Fruit fly (Drosophila melanogaster) whole organism, prepupa: Measurements from ENCODE around the gene hoe2.
A peak's percentile ranks its signal among the peaks of the same experiment; 100 is the strongest.

ENCODE experiments used
- Blimp-1 ChIP-seq: fragments of 200-800 bp; sonication (Bioruptor generic); optimal IDR thresholded peaks from 3 replicates; lab custom pipeline; 2017; ENCODE audit warnings: missing biosample characterization, missing genetic modification characterization, mild to moderate bottlenecking, moderate library complexity, missing genetic modification reagents
- CG10631 ChIP-seq: fragments of 200-800 bp; sonication (Bioruptor generic); optimal IDR thresholded peaks from 2 replicates; lab custom pipeline; 2016; ENCODE audit warnings: missing biosample characterization, missing genetic modification characterization
- CG10669 ChIP-seq: fragments of 200-800 bp; sonication (Bioruptor generic); optimal IDR thresholded peaks from 3 replicates; lab custom pipeline; 2018; ENCODE audit warnings: missing biosample characterization, mild to moderate bottlenecking, missing genetic modification characterization, moderate library complexity
- CG11294 ChIP-seq: fragments of 200-800 bp; sonication (Bioruptor generic); IDR thresholded peaks from 2 replicates; pipeline ENCODE4 v1.3.6; 2022; ENCODE audit warnings: missing biosample characterization, missing genetic modification characterization
- CG11762 ChIP-seq: fragments of 200-800 bp; sonication (Bioruptor generic); optimal IDR thresholded peaks from 3 replicates; lab custom pipeline; 2016; ENCODE audit warnings: missing biosample characterization, missing genetic modification characterization; ENCODE audit not compliant: insufficient read depth
- CG11902 ChIP-seq: fragments of 200-800 bp; sonication (Bioruptor generic); optimal IDR thresholded peaks from 3 replicates; lab custom pipeline; 2016; ENCODE audit warnings: missing biosample characterization, missing genetic modification characterization
- CG15336 ChIP-seq: fragments of 200-800 bp; sonication (Bioruptor generic); IDR thresholded peaks from 2 replicates; pipeline ENCODE4 v1.3.6; 2022; ENCODE audit warnings: missing biosample characterization, missing genetic modification characterization
- CG1621 ChIP-seq: fragments of 200-800 bp; sonication (Bioruptor generic); optimal IDR thresholded peaks from 3 replicates; lab custom pipeline; 2018; ENCODE audit warnings: missing biosample characterization, mild to moderate bottlenecking, missing genetic modification characterization
- CG16779 ChIP-seq: fragments of 200-800 bp; sonication (Bioruptor generic); optimal IDR thresholded peaks from 3 replicates; lab custom pipeline; 2017; ENCODE audit warnings: missing biosample characterization, mild to moderate bottlenecking, missing genetic modification characterization
- CG3032 ChIP-seq: fragments of 200-800 bp; optimal IDR thresholded peaks from 2 replicates; lab custom pipeline; 2019; ENCODE audit warnings: missing biosample characterization, mild to moderate bottlenecking, missing genetic modification characterization, moderate library complexity
- CG31627 ChIP-seq: fragments of 200-800 bp; sonication (Bioruptor generic); optimal IDR thresholded peaks from 3 replicates; lab custom pipeline; 2016; ENCODE audit warnings: missing biosample characterization, missing genetic modification characterization
- CG32006 ChIP-seq: fragments of 200-800 bp; sonication (Bioruptor generic); optimal IDR thresholded peaks from 3 replicates; lab custom pipeline; 2017; ENCODE audit warnings: missing biosample characterization, mild to moderate bottlenecking, missing genetic modification characterization
- CG34406 ChIP-seq: fragments of 200-800 bp; sonication (Bioruptor generic); optimal IDR thresholded peaks from 3 replicates; lab custom pipeline; 2016; ENCODE audit warnings: missing biosample characterization, missing genetic modification characterization
- CG6276 ChIP-seq: fragments of 200-800 bp; sonication (Bioruptor generic); optimal IDR thresholded peaks from 2 replicates; lab custom pipeline; 2017; ENCODE audit warnings: missing biosample characterization, mild to moderate bottlenecking, missing genetic modification characterization
- CG6792 ChIP-seq: fragments of 200-800 bp; sonication (Bioruptor generic); optimal IDR thresholded peaks from 3 replicates; lab custom pipeline; 2016; ENCODE audit warnings: missing biosample characterization, missing genetic modification characterization
- CG6808 ChIP-seq: fragments of 200-800 bp; sonication (Bioruptor generic); optimal IDR thresholded peaks from 3 replicates; lab custom pipeline; 2017; ENCODE audit warnings: missing biosample characterization, missing genetic modification characterization, mild to moderate bottlenecking, moderate library complexity, missing genetic modification reagents
- CG6854 ChIP-seq: fragments of 200-800 bp; sonication (Bioruptor generic); optimal IDR thresholded peaks from 2 replicates; lab custom pipeline; 2017; ENCODE audit warnings: missing biosample characterization, mild to moderate bottlenecking, missing genetic modification characterization
- CG7368 ChIP-seq: fragments of 200-800 bp; sonication (Bioruptor generic); optimal IDR thresholded peaks from 3 replicates; lab custom pipeline; 2016; ENCODE audit warnings: missing biosample characterization, missing genetic modification characterization
- CG8119 ChIP-seq: fragments of 200-800 bp; sonication (Bioruptor generic); IDR thresholded peaks from 3 replicates; pipeline ENCODE4 v1.3.6; 2022; ENCODE audit warnings: missing biosample characterization, missing genetic modification characterization
- CG8632 ChIP-seq: fragments of 200-800 bp; sonication (Bioruptor generic); optimal IDR thresholded peaks from 3 replicates; lab custom pipeline; 2016; ENCODE audit warnings: missing biosample characterization, missing genetic modification characterization
- CG9139 ChIP-seq: fragments of 200-800 bp; sonication (Bioruptor generic); optimal IDR thresholded peaks from 3 replicates; lab custom pipeline; 2017; ENCODE audit warnings: missing biosample characterization, mild to moderate bottlenecking, missing genetic modification characterization
- Eip75B ChIP-seq: fragments of 200-800 bp; sonication (Bioruptor generic); optimal IDR thresholded peaks from 3 replicates; lab custom pipeline; 2016; ENCODE audit warnings: missing biosample characterization, missing genetic modification characterization
- Eip78C ChIP-seq: fragments of 200-800 bp; sonication (Bioruptor generic); peaks from one replicate; lab custom pipeline; 2016; ENCODE audit warnings: missing biosample characterization, missing genetic modification characterization
- Eip93F ChIP-seq: fragments of 200-800 bp; sonication (Bioruptor generic); optimal IDR thresholded peaks from 2 replicates; lab custom pipeline; 2016; ENCODE audit warnings: missing biosample characterization, mild to moderate bottlenecking, missing genetic modification characterization
- Ets21C ChIP-seq: fragments of 200-800 bp; sonication (Bioruptor generic); optimal IDR thresholded peaks from 3 replicates; lab custom pipeline; 2016; ENCODE audit warnings: missing biosample characterization, missing genetic modification characterization
- Ets96B ChIP-seq: fragments of 200-800 bp; optimal IDR thresholded peaks from 2 replicates; lab custom pipeline; 2019; ENCODE audit warnings: missing biosample characterization, mild to moderate bottlenecking, missing genetic modification characterization, moderate library complexity
- Gug ChIP-seq: fragments of 200-800 bp; sonication (Bioruptor generic); IDR thresholded peaks from 2 replicates; pipeline ENCODE4 v1.3.6; 2022; ENCODE audit warnings: missing biosample characterization, missing genetic modification characterization
- Hr39 ChIP-seq: fragments of 200-800 bp; sonication (Bioruptor generic); optimal IDR thresholded peaks from 2 replicates; lab custom pipeline; 2016; ENCODE audit warnings: missing biosample characterization, missing genetic modification characterization
- Hr4 ChIP-seq: fragments of 200-800 bp; sonication (Bioruptor generic); optimal IDR thresholded peaks from 3 replicates; lab custom pipeline; 2016; ENCODE audit warnings: missing biosample characterization, missing genetic modification characterization
- Lpt ChIP-seq: fragments of 200-800 bp; sonication (Bioruptor generic); optimal IDR thresholded peaks from 3 replicates; lab custom pipeline; 2016; ENCODE audit warnings: missing biosample characterization, missing genetic modification characterization
- Met ChIP-seq: fragments of 200-800 bp; sonication (Bioruptor generic); optimal IDR thresholded peaks from 3 replicates; lab custom pipeline; 2016; ENCODE audit warnings: missing biosample characterization, missing genetic modification characterization
- Smox ChIP-seq: fragments of 200-800 bp; sonication (Bioruptor generic); optimal IDR thresholded peaks from 3 replicates; lab custom pipeline; 2016; ENCODE audit warnings: missing biosample characterization, missing genetic modification characterization
- Sox102F ChIP-seq: fragments of 200-800 bp; sonication (Bioruptor generic); optimal IDR thresholded peaks from 2 replicates; lab custom pipeline; 2016; ENCODE audit warnings: missing biosample characterization, mild to moderate bottlenecking, missing genetic modification characterization
- Sox15 ChIP-seq: fragments of 200-800 bp; sonication (Bioruptor generic); optimal IDR thresholded peaks from 3 replicates; lab custom pipeline; 2016; ENCODE audit warnings: missing biosample characterization, missing genetic modification characterization
- achi ChIP-seq: fragments of 200-800 bp; sonication (Bioruptor generic); optimal IDR thresholded peaks from 3 replicates; lab custom pipeline; 2016; ENCODE audit warnings: missing biosample characterization, missing genetic modification characterization
- acj6 ChIP-seq: fragments of 200-800 bp; sonication (Bioruptor generic); optimal IDR thresholded peaks from 3 replicates; lab custom pipeline; 2016; ENCODE audit warnings: missing biosample characterization, missing genetic modification characterization
- dac ChIP-seq: fragments of 200-800 bp; sonication (Bioruptor generic); optimal IDR thresholded peaks from 2 replicates; lab custom pipeline; 2017; ENCODE audit warnings: missing biosample characterization, mild to moderate bottlenecking, missing genetic modification characterization
- dsx ChIP-seq: fragments of 200-800 bp; optimal IDR thresholded peaks from 3 replicates; lab custom pipeline; 2019; ENCODE audit warnings: missing biosample characterization, mild to moderate bottlenecking, missing genetic modification characterization, moderate library complexity; ENCODE audit not compliant: poor library complexity, severe bottlenecking
- eg ChIP-seq: fragments of 200-800 bp; sonication (Bioruptor generic); IDR thresholded peaks from 3 replicates; pipeline ENCODE4 v1.3.6; 2022; ENCODE audit warnings: missing biosample characterization, missing genetic modification characterization
- esn ChIP-seq: fragments of 200-800 bp; sonication (Bioruptor generic); optimal IDR thresholded peaks from 2 replicates; lab custom pipeline; 2016; ENCODE audit warnings: missing biosample characterization, mild to moderate bottlenecking, missing genetic modification characterization, moderate library complexity
- fd59A ChIP-seq: fragments of 200-800 bp; sonication (Bioruptor generic); optimal IDR thresholded peaks from 2 replicates; lab custom pipeline; 2017; ENCODE audit warnings: missing biosample characterization, mild to moderate bottlenecking, missing genetic modification characterization, missing genetic modification reagents
- fd85E ChIP-seq: fragments of 200-800 bp; sonication (Bioruptor generic); optimal IDR thresholded peaks from 3 replicates; lab custom pipeline; 2016; ENCODE audit warnings: missing biosample characterization, missing genetic modification characterization
- fkh ChIP-seq: fragments of 200-800 bp; sonication (Bioruptor generic); optimal IDR thresholded peaks from 3 replicates; lab custom pipeline; 2017; ENCODE audit warnings: missing biosample characterization, mild to moderate bottlenecking, missing genetic modification characterization, moderate library complexity
- lz ChIP-seq: fragments of 200-800 bp; sonication (Bioruptor generic); optimal IDR thresholded peaks from 3 replicates; lab custom pipeline; 2016; ENCODE audit warnings: missing biosample characterization, missing genetic modification characterization
- net ChIP-seq: fragments of 200-800 bp; sonication (Bioruptor generic); optimal IDR thresholded peaks from 3 replicates; lab custom pipeline; 2016; ENCODE audit warnings: missing biosample characterization, missing genetic modification characterization
- salr ChIP-seq, 2 experiments: fragments of 200-800 bp; sonication (Bioruptor generic); optimal IDR thresholded peaks; 3 replicates each; lab custom pipeline; 2016 to 2018; ENCODE audit warnings: missing biosample characterization in 2 of 2, missing genetic modification characterization in 2 of 2, mild to moderate bottlenecking in 1 of 2
- svp ChIP-seq: fragments of 200-800 bp; sonication (Bioruptor generic); peaks from one replicate; lab custom pipeline; 2016; ENCODE audit warnings: missing biosample characterization, missing genetic modification characterization
- topi ChIP-seq: fragments of 200-800 bp; sonication (Bioruptor generic); optimal IDR thresholded peaks from 3 replicates; lab custom pipeline; 2016; ENCODE audit warnings: missing biosample characterization, missing genetic modification characterization

The hoe2 gene

dm6 chr2L:4907986-4908385, 28.3 kb downstream of the hoe2 start (continued):
- TF ChIP-seq fkh, result peak; percentile 36
- peak in 1 of 2 experiments; percentile 43 for TF ChIP-seq salr (GFP tag; optimal IDR thresholded peaks at IDR 0.05; lab: Kevin White, UChicago)
- peak; percentile 17 for TF ChIP-seq CG16779
- peak; percentile 33 for TF ChIP-seq CG11762 (GFP tag; lab: Kevin White, UChicago)
- peak; percentile 92 for TF ChIP-seq CG15336 (GFP tag; lab: Robert Waterston, UW)
- TF ChIP-seq, all 60 proteins: peak for 32

- peak; percentile 82 for TF ChIP-seq CG8119 (GFP tag; lab: Robert Waterston, UW)
- TF ChIP-seq CG11902 (GFP tag; lab: Kevin White, UChicago), result peak; percentile 11
- TF ChIP-seq Sox15 (GFP tag; lab: Kevin White, UChicago), result peak; percentile 50
- TF ChIP-seq Met (GFP tag; lab: Kevin White, UChicago), result peak; percentile 12
- TF ChIP-seq fd85E (GFP tag; lab: Kevin White, UChicago), result no peak
- TF ChIP-seq Smox (GFP tag; lab: Kevin White, UChicago), result peak; percentile 4
- TF ChIP-seq CG6808, result peak; percentile 80
- peak; percentile 6 for TF ChIP-seq CG1621
- peak; percentile 63 for TF ChIP-seq Lpt (GFP tag; lab: Kevin White, UChicago)
- peak; percentile 16 for TF ChIP-seq esn (GFP tag; lab: Kevin White, UChicago)
- TF ChIP-seq Eip78C (GFP tag; lab: Kevin White, UChicago), result peak; percentile 89
- peak; percentile 11 for TF ChIP-seq topi
- TF ChIP-seq Hr4 (GFP tag; lab: Kevin White, UChicago), result peak; percentile 43
- TF ChIP-seq CG16779, result peak; percentile 25
- peak; percentile 26 for TF ChIP-seq Sox102F (GFP tag; lab: Kevin White, UChicago)
- peak; percentile 68 for TF ChIP-seq achi (GFP tag; lab: Kevin White, UChicago)
- TF ChIP-seq net (GFP tag; lab: Kevin White, UChicago), result peak; percentile 65
- no peak for TF ChIP-seq CG11294 (GFP tag; lab: Robert Waterston, UW)
- TF ChIP-seq CG15336 (GFP tag; lab: Robert Waterston, UW), result peak; percentile 82
- peak; percentile 65 for TF ChIP-seq acj6 (GFP tag; lab: Kevin White, UChicago)
- TF ChIP-seq CG10669 (GFP tag; lab: Kevin White, UChicago), result peak; percentile 28
- peak; percentile 83 for TF ChIP-seq CG32006 (GFP tag; lab: Kevin White, UChicago)
- peak; percentile 69 for TF ChIP-seq CG6276
- peak; percentile 72 for TF ChIP-seq dsx (GFP tag; lab: Kevin White, UChicago)
- peak; percentile 21 for TF ChIP-seq dac (GFP tag; lab: Kevin White, UChicago)
- no peak for TF ChIP-seq CG6854 (GFP tag; lab: Kevin White, UChicago)
- TF ChIP-seq Hr39 (GFP tag; lab: Kevin White, UChicago), result peak; percentile 37
- no peak for TF ChIP-seq Eip75B (GFP tag; lab: Kevin White, UChicago)
- TF ChIP-seq lz (GFP tag; lab: Kevin White, UChicago), result peak; percentile 19
- TF ChIP-seq CG6792 (GFP tag; lab: Kevin White, UChicago), result peak; percentile 68
- TF ChIP-seq CG34406, result peak; percentile 74
- peak; percentile 74 for TF ChIP-seq CG10631 (GFP tag; lab: Kevin White, UChicago)
- TF ChIP-seq Eip93F (GFP tag; lab: Kevin White, UChicago), result no peak
- no peak for TF ChIP-seq Gug (GFP tag; lab: Robert Waterston, UW)
- peak; percentile 82 for TF ChIP-seq CG8632 (GFP tag; lab: Kevin White, UChicago)
- peak; percentile 7 for TF ChIP-seq CG7368 (GFP tag; lab: Kevin White, UChicago)
- TF ChIP-seq CG31627 (GFP tag; lab: Kevin White, UChicago), result peak; percentile 11
- peak; percentile 69 for TF ChIP-seq svp (GFP tag; lab: Kevin White, UChicago)
- TF ChIP-seq eg (GFP tag; lab: Robert Waterston, UW), result peak; percentile 62; the same call in 2 of the 3 replicates
- peak; percentile 69 for TF ChIP-seq CG9139
- TF ChIP-seq Blimp-1 (GFP tag; lab: Kevin White, UChicago), result peak; percentile 78
- no peak for TF ChIP-seq Ets21C (GFP tag; lab: Kevin White, UChicago)
- peak; percentile 80 for TF ChIP-seq CG3032 (tag; lab: Kevin White, UChicago)
- peak in 1 of 2 experiments; percentile 68 for TF ChIP-seq salr (GFP tag; optimal IDR thresholded peaks at IDR 0.05; lab: Kevin White, UChicago)
- TF ChIP-seq fd59A (GFP tag; lab: Kevin White, UChicago), result peak; percentile 39
- peak; percentile 70 for TF ChIP-seq Ets96B (tag; lab: Kevin White, UChicago)
These were observed 29.6 kb downstream of the hoe2 start, which contains the start of gene snsl for dm6 chr2L:4906546-4907250. Gene snsl, minus strand, starts transcription at chr2L:4906762.
